Fruit fly (Drosophila melanogaster): Measurements from ENCODE around the gene CG6770.
A peak's percentile ranks its signal among the peaks of the same experiment; 100 is the strongest.

CG6770 gene

DNA sequence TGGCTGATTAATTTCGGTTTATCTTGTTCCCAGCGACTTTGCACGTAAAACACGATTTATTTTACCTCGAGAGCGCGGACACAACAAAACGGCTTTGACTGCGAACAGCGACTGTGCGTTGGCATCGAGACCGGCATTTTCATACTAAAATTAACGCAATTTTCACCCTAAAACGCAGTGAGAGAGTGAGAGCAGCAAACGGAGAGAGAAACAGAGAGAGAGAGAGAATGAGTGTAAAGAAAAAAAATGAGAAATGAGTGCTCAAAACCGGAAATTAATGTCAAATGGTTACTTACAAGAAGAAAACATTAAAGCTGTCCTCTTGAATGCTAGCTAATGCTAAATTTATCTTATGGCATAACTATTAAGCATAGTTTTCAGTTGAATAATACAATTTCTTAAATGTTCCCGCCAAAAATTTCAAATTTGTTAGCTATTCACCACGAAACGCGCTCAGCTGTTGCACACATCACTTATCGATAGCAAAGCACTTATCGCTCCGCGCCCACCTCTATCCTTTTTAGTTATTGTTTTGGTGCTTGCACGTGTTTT, 10.0 kb upstream of the CG6770 start, which contains the start of the genes JhI-21, RpL7-like and CG34164 (continued):
- TF ChIP-seq CG3407 (GFP tag; optimal IDR thresholded peaks at IDR 0.05) = no peak
- no peak for TF ChIP-seq CG32772 (GFP tag; IDR thresholded peaks at IDR 0.05)
- TF ChIP-seq CG34376 (GFP tag; optimal IDR thresholded peaks at IDR 0.05) = peak; percentile 30
- TF ChIP-seq CG3726 (GFP tag; IDR thresholded peaks at IDR 0.05) = no peak
- no peak for TF ChIP-seq stc (GFP tag; IDR thresholded peaks at IDR 0.05)
- no peak for TF ChIP-seq CG2120 (GFP tag; optimal IDR thresholded peaks at IDR 0.05)
- no peak for TF ChIP-seq psq (GFP tag; optimal IDR thresholded peaks at IDR 0.05)
- TF ChIP-seq mirr (GFP tag; optimal IDR thresholded peaks at IDR 0.05) = no peak
- no peak for TF ChIP-seq CG7357 (GFP tag; IDR thresholded peaks at IDR 0.05)
- peak; percentile 8 for TF ChIP-seq zen (tag; optimal IDR thresholded peaks at IDR 0.05)
- peak; percentile 93 for TF ChIP-seq Dref (GFP tag; IDR thresholded peaks at IDR 0.05)
- no peak for TF ChIP-seq CG11695 (GFP tag; IDR thresholded peaks at IDR 0.05)
- no peak for TF ChIP-seq grn (GFP tag; optimal IDR thresholded peaks at IDR 0.05)
- peak; percentile 31; the same call in 1 of the 2 replicates for TF ChIP-seq seq (GFP tag; IDR thresholded peaks at IDR 0.05)
- TF ChIP-seq H15 (GFP tag; IDR thresholded peaks at IDR 0.05) = no peak
- peak; percentile 61; the same call in 2 of the 3 replicates for TF ChIP-seq HLH4C (GFP tag; IDR thresholded peaks at IDR 0.05; ENCODE audit: partially characterized antibody)
- TF ChIP-seq cad (GFP tag; optimal IDR thresholded peaks at IDR 0.05) = no peak
- no peak for TF ChIP-seq CG16863 (GFP tag; optimal IDR thresholded peaks at IDR 0.05)
- TF ChIP-seq ranshi (GFP tag; IDR thresholded peaks at IDR 0.05) = no peak
- TF ChIP-seq CG6683 (GFP tag; optimal IDR thresholded peaks at IDR 0.05) = no peak
- TF ChIP-seq btn (GFP tag; optimal IDR thresholded peaks at IDR 0.05) = no peak
- no peak for TF ChIP-seq nau (GFP tag; optimal IDR thresholded peaks at IDR 0.05)
- TF ChIP-seq CG31441 (GFP tag; IDR thresholded peaks at IDR 0.05) = no peak; the same call in 1 of the 2 replicates
- no peak for TF ChIP-seq CG4328 (GFP tag; optimal IDR thresholded peaks at IDR 0.05)
- TF ChIP-seq vnd (GFP tag; IDR thresholded peaks at IDR 0.05; ENCODE audit: partially characterized antibody) = 0 out of 3 replicates have a peak, but pooled peaks have one; percentile 20
- TF ChIP-seq CG10267 (tag; optimal IDR thresholded peaks at IDR 0.05) = peak; percentile 65
- peak; percentile 19; the same call in 1 of the 2 replicates for TF ChIP-seq E2f1 (GFP tag; IDR thresholded peaks at IDR 0.05)
- no peak for TF ChIP-seq kah (GFP tag; optimal IDR thresholded peaks at IDR 0.05)
- TF ChIP-seq TFAM (GFP tag; optimal IDR thresholded peaks at IDR 0.05) = no peak
- TF ChIP-seq D (optimal IDR thresholded peaks at IDR 0.05) = no peak
- TF ChIP-seq D (GFP tag; optimal IDR thresholded peaks at IDR 0.05) = no peak
- no peak for TF ChIP-seq H2.0 (GFP tag; IDR thresholded peaks at IDR 0.05)
- no peak for TF ChIP-seq Antp (GFP tag; optimal IDR thresholded peaks at IDR 0.05)
- TF ChIP-seq CG14710 (tag; optimal IDR thresholded peaks at IDR 0.05) = peak; percentile 61
- TF ChIP-seq CG12071 (GFP tag; optimal IDR thresholded peaks at IDR 0.05) = no peak
- no peak for TF ChIP-seq CG4730 (GFP tag; IDR thresholded peaks at IDR 0.05)
- TF ChIP-seq CG15601 (tag; optimal IDR thresholded peaks at IDR 0.05) = no peak
- peak; percentile 35 for TF ChIP-seq CG8924 (tag; optimal IDR thresholded peaks at IDR 0.05)
- TF ChIP-seq Sox102F (GFP tag; optimal IDR thresholded peaks at IDR 0.05) = no peak
- TF ChIP-seq p53 (GFP tag; optimal IDR thresholded peaks at IDR 0.05) = no peak
- peak; percentile 33 for TF ChIP-seq ewg (GFP tag; optimal IDR thresholded peaks at IDR 0.05)
- no peak for TF ChIP-seq mam (GFP tag; optimal IDR thresholded peaks at IDR 0.05)
- no peak for TF ChIP-seq rib (GFP tag; IDR thresholded peaks at IDR 0.05)
- TF ChIP-seq CG7372 (GFP tag; IDR thresholded peaks at IDR 0.05) = no peak
- TF ChIP-seq CG4360 (GFP tag; IDR thresholded peaks at IDR 0.05) = peak; percentile 38; the same call in 1 of the 2 replicates
- no peak for TF ChIP-seq cas (GFP tag; IDR thresholded peaks at IDR 0.05)
- TF ChIP-seq CG1529 (GFP tag; optimal IDR thresholded peaks at IDR 0.05) = no peak
- TF ChIP-seq CG6254 (GFP tag; optimal IDR thresholded peaks at IDR 0.05) = no peak
- TF ChIP-seq gcm2 (GFP tag; optimal IDR thresholded peaks at IDR 0.05) = no peak
- peak; percentile 88 for TF ChIP-seq dm (GFP tag; optimal IDR thresholded peaks at IDR 0.05)
- no peak for TF ChIP-seq ham (GFP tag; IDR thresholded peaks at IDR 0.05)
- TF ChIP-seq tna (GFP tag; IDR thresholded peaks at IDR 0.05; ENCODE audit: partially characterized antibody) = peak; percentile 17; the same call in 1 of the 2 replicates
